1 worm cellular context compared by ENCODE assay signal in genomic region chrIII:6415306-6415973, ce11.
TF ChIP-seq lines count a peak whose summit lies in the region.

Gene nas-4, minus strand, starts transcription at chrIII:6415656.

TF ChIP-seq in whole organism, L1 larva, 84 proteins besides CTCF, POLR2A, EP300 and RAD21 (continued from another document):
- TF ChIP-seq unc-62 (GFP tag; optimal IDR thresholded peaks at IDR 0.05; lab: Kevin White, UChicago) (no peak), efl-3 (GFP tag; optimal IDR thresholded peaks at IDR 0.05; lab: Kevin White, UChicago) (no peak), tbx-2 (tag; optimal IDR thresholded peaks at IDR 0.05; lab: Kevin White, UChicago) (peak; percentile 27), nhr-71 (tag; optimal IDR thresholded peaks at IDR 0.05; lab: Kevin White, UChicago) (peak; percentile 45)
